Fruit fly (Drosophila melanogaster) whole organism, prepupa: ENCODE measurements around the gene CG32679.
A peak's percentile ranks its signal among the peaks of the same experiment; 100 is the strongest.

Experiments used
- Blimp-1 ChIP-seq: fragments of 200-800 bp; sonication (Bioruptor generic); optimal IDR thresholded peaks from 3 replicates; lab custom pipeline; 2017; ENCODE audit warnings: missing biosample characterization, missing genetic modification characterization, mild to moderate bottlenecking, moderate library complexity, missing genetic modification reagents
- CG10631 ChIP-seq: fragments of 200-800 bp; sonication (Bioruptor generic); optimal IDR thresholded peaks from 2 replicates; lab custom pipeline; 2016; ENCODE audit warnings: missing biosample characterization, missing genetic modification characterization
- CG10669 ChIP-seq: fragments of 200-800 bp; sonication (Bioruptor generic); optimal IDR thresholded peaks from 3 replicates; lab custom pipeline; 2018; ENCODE audit warnings: missing biosample characterization, mild to moderate bottlenecking, missing genetic modification characterization, moderate library complexity
- CG11294 ChIP-seq: fragments of 200-800 bp; sonication (Bioruptor generic); IDR thresholded peaks from 2 replicates; pipeline ENCODE4 v1.3.6; 2022; ENCODE audit warnings: missing biosample characterization, missing genetic modification characterization
- CG11762 ChIP-seq: fragments of 200-800 bp; sonication (Bioruptor generic); optimal IDR thresholded peaks from 3 replicates; lab custom pipeline; 2016; ENCODE audit warnings: missing biosample characterization, missing genetic modification characterization; ENCODE audit not compliant: insufficient read depth
- CG3032 ChIP-seq: fragments of 200-800 bp; optimal IDR thresholded peaks from 2 replicates; lab custom pipeline; 2019; ENCODE audit warnings: missing biosample characterization, mild to moderate bottlenecking, missing genetic modification characterization, moderate library complexity
- CG31627 ChIP-seq: fragments of 200-800 bp; sonication (Bioruptor generic); optimal IDR thresholded peaks from 3 replicates; lab custom pipeline; 2016; ENCODE audit warnings: missing biosample characterization, missing genetic modification characterization
- CG32006 ChIP-seq: fragments of 200-800 bp; sonication (Bioruptor generic); optimal IDR thresholded peaks from 3 replicates; lab custom pipeline; 2017; ENCODE audit warnings: missing biosample characterization, mild to moderate bottlenecking, missing genetic modification characterization
- CG6163 ChIP-seq: fragments of 200-800 bp; sonication (Bioruptor generic); IDR thresholded peaks from 3 replicates; pipeline ENCODE4 v1.3.6; 2022; ENCODE audit warnings: missing biosample characterization, missing genetic modification characterization
- CG6792 ChIP-seq: fragments of 200-800 bp; sonication (Bioruptor generic); optimal IDR thresholded peaks from 3 replicates; lab custom pipeline; 2016; ENCODE audit warnings: missing biosample characterization, missing genetic modification characterization
- CG6854 ChIP-seq: fragments of 200-800 bp; sonication (Bioruptor generic); optimal IDR thresholded peaks from 2 replicates; lab custom pipeline; 2017; ENCODE audit warnings: missing biosample characterization, mild to moderate bottlenecking, missing genetic modification characterization
- CG7368 ChIP-seq: fragments of 200-800 bp; sonication (Bioruptor generic); optimal IDR thresholded peaks from 3 replicates; lab custom pipeline; 2016; ENCODE audit warnings: missing biosample characterization, missing genetic modification characterization
- CG8319 ChIP-seq: fragments of 200-800 bp; sonication (Bioruptor generic); optimal IDR thresholded peaks from 3 replicates; lab custom pipeline; 2016; ENCODE audit warnings: missing biosample characterization, missing genetic modification characterization
- CG8632 ChIP-seq: fragments of 200-800 bp; sonication (Bioruptor generic); optimal IDR thresholded peaks from 3 replicates; lab custom pipeline; 2016; ENCODE audit warnings: missing biosample characterization, missing genetic modification characterization
- CG9139 ChIP-seq: fragments of 200-800 bp; sonication (Bioruptor generic); optimal IDR thresholded peaks from 3 replicates; lab custom pipeline; 2017; ENCODE audit warnings: missing biosample characterization, mild to moderate bottlenecking, missing genetic modification characterization
- Eip75B ChIP-seq: fragments of 200-800 bp; sonication (Bioruptor generic); optimal IDR thresholded peaks from 3 replicates; lab custom pipeline; 2016; ENCODE audit warnings: missing biosample characterization, missing genetic modification characterization
- Eip78C ChIP-seq: fragments of 200-800 bp; sonication (Bioruptor generic); peaks from one replicate; lab custom pipeline; 2016; ENCODE audit warnings: missing biosample characterization, missing genetic modification characterization
- Eip93F ChIP-seq: fragments of 200-800 bp; sonication (Bioruptor generic); optimal IDR thresholded peaks from 2 replicates; lab custom pipeline; 2016; ENCODE audit warnings: missing biosample characterization, mild to moderate bottlenecking, missing genetic modification characterization
- Ets21C ChIP-seq: fragments of 200-800 bp; sonication (Bioruptor generic); optimal IDR thresholded peaks from 3 replicates; lab custom pipeline; 2016; ENCODE audit warnings: missing biosample characterization, missing genetic modification characterization
- Ets96B ChIP-seq: fragments of 200-800 bp; optimal IDR thresholded peaks from 2 replicates; lab custom pipeline; 2019; ENCODE audit warnings: missing biosample characterization, mild to moderate bottlenecking, missing genetic modification characterization, moderate library complexity
- Hr38 ChIP-seq: sonication (Bioruptor generic); optimal IDR thresholded peaks from 2 replicates; lab custom pipeline; 2016; ENCODE audit warnings: missing biosample characterization, missing genetic modification characterization
- Hr39 ChIP-seq: fragments of 200-800 bp; sonication (Bioruptor generic); optimal IDR thresholded peaks from 2 replicates; lab custom pipeline; 2016; ENCODE audit warnings: missing biosample characterization, missing genetic modification characterization
- Hr4 ChIP-seq: fragments of 200-800 bp; sonication (Bioruptor generic); optimal IDR thresholded peaks from 3 replicates; lab custom pipeline; 2016; ENCODE audit warnings: missing biosample characterization, missing genetic modification characterization
- Met ChIP-seq: fragments of 200-800 bp; sonication (Bioruptor generic); optimal IDR thresholded peaks from 3 replicates; lab custom pipeline; 2016; ENCODE audit warnings: missing biosample characterization, missing genetic modification characterization
- OdsH ChIP-seq: fragments of 200-800 bp; sonication (Bioruptor generic); optimal IDR thresholded peaks from 3 replicates; lab custom pipeline; 2016; ENCODE audit warnings: missing biosample characterization, missing genetic modification characterization
- Smox ChIP-seq: fragments of 200-800 bp; sonication (Bioruptor generic); optimal IDR thresholded peaks from 3 replicates; lab custom pipeline; 2016; ENCODE audit warnings: missing biosample characterization, missing genetic modification characterization
- Sox14 ChIP-seq: fragments of 200-800 bp; sonication (Bioruptor generic); optimal IDR thresholded peaks from 3 replicates; lab custom pipeline; 2016; ENCODE audit warnings: missing biosample characterization, missing genetic modification characterization
- achi ChIP-seq: fragments of 200-800 bp; sonication (Bioruptor generic); optimal IDR thresholded peaks from 3 replicates; lab custom pipeline; 2016; ENCODE audit warnings: missing biosample characterization, missing genetic modification characterization
- acj6 ChIP-seq: fragments of 200-800 bp; sonication (Bioruptor generic); optimal IDR thresholded peaks from 3 replicates; lab custom pipeline; 2016; ENCODE audit warnings: missing biosample characterization, missing genetic modification characterization
- cyc ChIP-seq: fragments of 200-800 bp; sonication (Bioruptor generic); optimal IDR thresholded peaks from 3 replicates; lab custom pipeline; 2016; ENCODE audit warnings: missing biosample characterization, missing genetic modification characterization
- dsx ChIP-seq: fragments of 200-800 bp; optimal IDR thresholded peaks from 3 replicates; lab custom pipeline; 2019; ENCODE audit warnings: missing biosample characterization, mild to moderate bottlenecking, missing genetic modification characterization, moderate library complexity; ENCODE audit not compliant: poor library complexity, severe bottlenecking
- eg ChIP-seq: fragments of 200-800 bp; sonication (Bioruptor generic); IDR thresholded peaks from 3 replicates; pipeline ENCODE4 v1.3.6; 2022; ENCODE audit warnings: missing biosample characterization, missing genetic modification characterization
- fd59A ChIP-seq: fragments of 200-800 bp; sonication (Bioruptor generic); optimal IDR thresholded peaks from 2 replicates; lab custom pipeline; 2017; ENCODE audit warnings: missing biosample characterization, mild to moderate bottlenecking, missing genetic modification characterization, missing genetic modification reagents
- fd85E ChIP-seq: fragments of 200-800 bp; sonication (Bioruptor generic); optimal IDR thresholded peaks from 3 replicates; lab custom pipeline; 2016; ENCODE audit warnings: missing biosample characterization, missing genetic modification characterization
- fkh ChIP-seq: fragments of 200-800 bp; sonication (Bioruptor generic); optimal IDR thresholded peaks from 3 replicates; lab custom pipeline; 2017; ENCODE audit warnings: missing biosample characterization, mild to moderate bottlenecking, missing genetic modification characterization, moderate library complexity
- lz ChIP-seq: fragments of 200-800 bp; sonication (Bioruptor generic); optimal IDR thresholded peaks from 3 replicates; lab custom pipeline; 2016; ENCODE audit warnings: missing biosample characterization, missing genetic modification characterization
- net ChIP-seq: fragments of 200-800 bp; sonication (Bioruptor generic); optimal IDR thresholded peaks from 3 replicates; lab custom pipeline; 2016; ENCODE audit warnings: missing biosample characterization, missing genetic modification characterization
- pdm3 ChIP-seq: fragments of 200-800 bp; sonication (Bioruptor generic); optimal IDR thresholded peaks from 3 replicates; lab custom pipeline; 2016; ENCODE audit warnings: missing biosample characterization, missing genetic modification characterization
- salr ChIP-seq, 2 experiments: fragments of 200-800 bp; sonication (Bioruptor generic); optimal IDR thresholded peaks; 3 replicates each; lab custom pipeline; 2016 to 2018; ENCODE audit warnings: missing biosample characterization in 2 of 2, missing genetic modification characterization in 2 of 2, mild to moderate bottlenecking in 1 of 2
- spab ChIP-seq: fragments of 200-800 bp; sonication (Bioruptor generic); optimal IDR thresholded peaks from 2 replicates; lab custom pipeline; 2017; ENCODE audit warnings: missing biosample characterization, mild to moderate bottlenecking, missing genetic modification characterization, missing genetic modification reagents
- ss ChIP-seq, 2 experiments: fragments of 200-800 bp; sonication (Bioruptor generic); optimal IDR thresholded peaks; 2 replicates in 1 of 2; 3 replicates in 1 of 2; lab custom pipeline; 2017 to 2018; ENCODE audit warnings: mild to moderate bottlenecking in 2 of 2, missing biosample characterization in 2 of 2, missing genetic modification characterization in 2 of 2, moderate library complexity in 1 of 2
- svp ChIP-seq: fragments of 200-800 bp; sonication (Bioruptor generic); peaks from one replicate; lab custom pipeline; 2016; ENCODE audit warnings: missing biosample characterization, missing genetic modification characterization
- topi ChIP-seq: fragments of 200-800 bp; sonication (Bioruptor generic); optimal IDR thresholded peaks from 3 replicates; lab custom pipeline; 2016; ENCODE audit warnings: missing biosample characterization, missing genetic modification characterization
- vri ChIP-seq: fragments of 200-800 bp; sonication (Bioruptor generic); optimal IDR thresholded peaks from 3 replicates; lab custom pipeline; 2016; ENCODE audit warnings: missing biosample characterization, mild to moderate bottlenecking, missing genetic modification characterization

CG32679 gene

DNA sequence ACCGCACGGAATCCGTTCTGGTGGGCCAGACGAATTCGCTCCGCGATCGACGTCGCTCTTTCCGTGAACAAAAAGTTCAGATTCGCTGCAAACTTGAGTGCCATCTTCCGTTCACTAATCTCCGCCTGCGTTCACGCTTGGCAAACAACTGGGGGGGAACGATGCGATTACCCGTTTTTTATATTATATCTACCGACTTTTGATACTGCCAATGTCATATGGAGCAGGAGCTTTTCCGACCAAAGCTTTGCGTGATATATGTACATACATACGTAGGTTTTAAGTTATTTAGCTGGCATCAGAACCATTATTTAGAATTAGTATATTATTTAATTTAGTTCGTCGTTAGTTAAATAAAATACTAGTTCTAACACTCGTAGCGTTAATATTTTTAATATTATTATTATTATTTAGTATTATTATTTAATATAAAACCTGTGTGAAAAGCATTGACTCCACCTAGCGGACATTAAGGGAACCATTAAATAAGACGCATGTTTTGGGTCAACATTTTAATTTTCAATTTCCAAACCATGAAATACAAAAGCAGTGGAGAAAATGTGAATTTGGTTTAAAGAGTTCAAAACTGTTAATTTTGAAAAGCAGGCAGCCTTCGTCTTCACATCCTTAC lies 37.5 kb downstream of the CG32679 start, which contains the start of gene Gip (continued):
- TF ChIP-seq fd59A (GFP tag; lab: Kevin White, UChicago), result no peak
- TF ChIP-seq fd85E (GFP tag; lab: Kevin White, UChicago), result no peak
- no peak for TF ChIP-seq eg (GFP tag; lab: Robert Waterston, UW)
- no peak for TF ChIP-seq CG8632
- no peak for TF ChIP-seq CG6792 (GFP tag; lab: Kevin White, UChicago)
- TF ChIP-seq CG32006 (GFP tag; lab: Kevin White, UChicago), result no peak
- TF ChIP-seq CG11762 (GFP tag; lab: Kevin White, UChicago), result no peak
- TF ChIP-seq CG6854, result peak; percentile 47
- no peak for TF ChIP-seq dsx (GFP tag; lab: Kevin White, UChicago)
- no peak for TF ChIP-seq salr (GFP tag; optimal IDR thresholded peaks at IDR 0.05; lab: Kevin White, UChicago)
- no peak for TF ChIP-seq CG9139 (GFP tag; lab: Kevin White, UChicago)
- no peak for TF ChIP-seq CG10669
- no peak for TF ChIP-seq Ets21C
- TF ChIP-seq lz (GFP tag; lab: Kevin White, UChicago), result no peak
- no peak for TF ChIP-seq spab (GFP tag; lab: Kevin White, UChicago)

DNA sequence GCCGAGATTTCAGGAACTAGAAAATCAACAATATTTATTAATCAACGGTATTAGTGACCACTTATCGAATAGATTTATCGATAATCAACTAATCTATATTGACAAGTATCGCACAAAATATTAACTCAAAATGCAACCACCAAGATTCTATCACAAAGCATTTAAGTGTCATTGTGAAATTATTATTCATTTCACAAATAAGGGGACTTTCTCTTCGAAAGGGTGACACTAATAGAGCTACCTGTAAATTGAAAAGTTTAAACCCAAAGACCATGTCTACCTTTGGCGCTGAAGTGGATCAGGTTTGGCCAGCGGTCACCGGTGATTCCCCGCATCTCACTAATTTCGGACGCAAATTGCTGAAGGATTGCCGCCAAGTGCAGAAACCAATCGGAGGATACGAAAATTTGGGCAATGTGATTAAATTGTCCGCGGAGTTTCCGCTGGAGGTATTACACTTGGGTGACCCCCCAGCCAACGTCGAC lies 40.9 kb downstream of the CG32679 start, which contains the start of gene CG2909:
CG2909 (plus strand) TSS at position 119 of the 485 bp plus-strand sequence.
- TF ChIP-seq fkh (GFP tag; lab: Kevin White, UChicago) (peak; percentile 12), CG11294 (GFP tag; lab: Robert Waterston, UW) (no peak)

DNA sequence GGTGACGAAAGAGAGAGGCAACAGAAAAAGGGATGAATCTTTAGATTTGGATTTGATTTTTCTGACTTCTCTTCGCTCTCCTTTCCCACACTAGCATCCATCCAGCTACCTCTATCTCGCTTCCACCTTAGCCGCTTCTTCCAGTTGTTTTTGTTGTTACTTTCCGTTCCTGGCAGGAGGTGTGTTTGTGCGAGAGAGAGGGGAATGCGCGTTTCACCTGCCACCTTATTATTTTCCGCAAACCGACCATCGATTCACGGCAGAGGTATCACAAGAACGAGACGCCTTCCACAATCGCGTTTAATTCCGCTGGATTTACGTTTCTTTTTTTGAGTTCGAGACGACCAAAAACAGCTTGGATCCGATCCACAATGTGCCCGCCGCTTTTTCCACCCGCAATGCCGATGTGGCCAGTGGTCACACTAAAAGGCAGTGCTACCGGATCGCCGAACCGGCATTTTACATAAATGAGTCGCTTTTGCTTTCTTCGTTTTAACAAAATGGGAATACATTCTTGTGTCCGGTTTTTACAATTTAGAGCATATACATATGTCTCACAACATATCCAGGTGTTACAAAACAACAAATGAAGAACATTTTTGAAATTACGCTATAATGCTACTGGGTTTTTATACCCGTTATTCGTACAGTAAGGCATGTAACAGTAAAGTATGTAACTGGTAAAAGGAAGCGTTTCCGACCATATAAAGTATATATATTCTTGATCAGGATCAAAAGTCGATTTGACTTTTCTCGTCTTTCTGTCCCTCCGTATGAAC lies 41.5 kb downstream of the CG32679 start, which contains the start of gene alpha-Man-Ia:
alpha-Man-Ia (minus strand) TSS at position 392 of the 779 bp plus-strand sequence.
- TF ChIP-seq CG8319 (GFP tag; lab: Kevin White, UChicago) (no peak), Hr4 (peak; percentile 34), Met (GFP tag; lab: Kevin White, UChicago) (peak; percentile 5), Hr38 (no peak), Sox14 (GFP tag; lab: Kevin White, UChicago) (peak; percentile 30), vri (GFP tag; lab: Kevin White, UChicago) (no peak), OdsH (GFP tag; lab: Kevin White, UChicago) (peak; percentile 7), Smox (GFP tag; lab: Kevin White, UChicago) (peak; percentile 13), Blimp-1 (no peak), achi (peak; percentile 17), acj6 (GFP tag; lab: Kevin White, UChicago) (peak; percentile 26), CG31627 (GFP tag; lab: Kevin White, UChicago) (peak; percentile 48), Eip93F (GFP tag; lab: Kevin White, UChicago) (no peak), svp (peak; percentile 49), CG6163 (GFP tag; lab: Robert Waterston, UW) (peak; percentile 33; the same call in 2 of the 3 replicates), CG32006 (GFP tag; lab: Kevin White, UChicago) (peak; percentile 11), CG3032 (tag; lab: Kevin White, UChicago) (peak; percentile 19), pdm3 (peak; percentile 30), cyc (peak; percentile 25), CG7368 (GFP tag; lab: Kevin White, UChicago) (no peak), lz (GFP tag; lab: Kevin White, UChicago) (peak; percentile 6), Ets96B (tag; lab: Kevin White, UChicago) (no peak), CG6854 (peak; percentile 2), fd85E (GFP tag; lab: Kevin White, UChicago) (no peak), ss (GFP tag; optimal IDR thresholded peaks at IDR 0.05; lab: Kevin White, UChicago) (peak in 1 of 2 experiments; percentile 6), Eip78C (peak; percentile 68), CG10669 (no peak), net (GFP tag; lab: Kevin White, UChicago) (peak; percentile 25), topi (GFP tag; lab: Kevin White, UChicago) (no peak), CG10631 (GFP tag; lab: Kevin White, UChicago) (peak; percentile 3), Eip75B (GFP tag; lab: Kevin White, UChicago) (peak; percentile 9), Hr39 (GFP tag; lab: Kevin White, UChicago) (peak; percentile 16)
